Worm (Caenorhabditis elegans): ENCODE data around the gene cyp-33C3.

The cyp-33C3 gene

ce11 chrV:2230912-2231311 is 11.7 kb upstream of the cyp-33C3 start, which contains the start of gene nhr-134:
Gene nhr-134 (plus strand): TSS chrV:2231223.
- TF ChIP-seq tbx-37 (GFP tag; conservative IDR thresholded peaks at IDR 0.05) (no peak), ceh-36 (tag; optimal IDR thresholded peaks at IDR 0.05) (no peak), sea-1 (GFP tag; conservative IDR thresholded peaks at IDR 0.05) (no peak), ama-1 (optimal IDR thresholded peaks at IDR 0.05) (no peak), pes-1 (GFP tag; IDR thresholded peaks at IDR 0.05) (no peak), B0310.2 (tag; optimal IDR thresholded peaks at IDR 0.05) (no peak), aly-1 (tag; optimal IDR thresholded peaks at IDR 0.05) (no peak), ceh-13 (GFP tag; optimal IDR thresholded peaks at IDR 0.05) (no peak), tra-4 (tag; optimal IDR thresholded peaks at IDR 0.05) (no peak), hnd-1 (tag; optimal IDR thresholded peaks at IDR 0.05) (no peak), hmg-4 (GFP tag; optimal IDR thresholded peaks at IDR 0.05) (no peak), scrt-1 (GFP tag; IDR thresholded peaks at IDR 0.05) (no peak), hmbx-1 (tag; optimal IDR thresholded peaks at IDR 0.05) (no peak), flt-1 (GFP tag; IDR thresholded peaks at IDR 0.05) (no peak), tbx-11 (GFP tag; IDR thresholded peaks at IDR 0.05) (no peak), F13C5.2 (tag; optimal IDR thresholded peaks at IDR 0.05) (no peak), ets-7 (tag; optimal IDR thresholded peaks at IDR 0.05) (no peak)

DNA sequence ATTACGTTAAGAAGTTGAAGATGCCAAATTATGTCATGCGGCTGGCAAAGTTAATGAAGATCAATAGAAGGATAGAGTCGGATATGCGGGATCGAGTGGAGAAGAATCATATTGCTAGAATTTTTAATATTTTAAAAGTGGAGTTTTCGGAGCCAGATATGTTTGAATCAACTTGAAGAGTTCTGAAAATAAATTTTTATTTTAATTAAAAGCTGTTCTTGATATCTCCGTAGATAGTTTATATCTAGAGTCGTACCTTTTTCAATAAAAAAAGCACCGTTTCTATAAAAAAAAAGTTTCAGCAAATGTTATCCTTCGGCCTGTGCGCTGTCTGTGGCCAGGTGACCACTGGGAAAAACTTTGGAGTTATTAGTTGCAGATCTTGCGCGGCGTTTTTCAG is 9.4 kb upstream of the cyp-33C3 start, which contains the start of gene nhr-96:
TSS of gene nhr-96 (plus strand) at position 301 of the 400 bp plus-strand sequence.
- TF ChIP-seq hnd-1 (tag; optimal IDR thresholded peaks at IDR 0.05) (no peak), ama-1 (optimal IDR thresholded peaks at IDR 0.05) (no peak), scrt-1 (GFP tag; IDR thresholded peaks at IDR 0.05) (no peak), ets-7 (tag; optimal IDR thresholded peaks at IDR 0.05) (no peak), tbx-37 (GFP tag; conservative IDR thresholded peaks at IDR 0.05) (no peak)

- TF ChIP-seq hmbx-1 (tag; optimal IDR thresholded peaks at IDR 0.05), result no peak
- no peak for TF ChIP-seq tra-4 (tag; optimal IDR thresholded peaks at IDR 0.05)
- TF ChIP-seq flt-1 (GFP tag; IDR thresholded peaks at IDR 0.05), result no peak
- TF ChIP-seq ama-1 (optimal IDR thresholded peaks at IDR 0.05), result no peak
- no peak for TF ChIP-seq sea-1 (GFP tag; conservative IDR thresholded peaks at IDR 0.05)
- no peak for TF ChIP-seq hnd-1 (tag; optimal IDR thresholded peaks at IDR 0.05)
- no peak for TF ChIP-seq ceh-13 (GFP tag; optimal IDR thresholded peaks at IDR 0.05)
- TF ChIP-seq tbx-11 (GFP tag; IDR thresholded peaks at IDR 0.05), result no peak
- no peak for TF ChIP-seq hmg-4 (GFP tag; optimal IDR thresholded peaks at IDR 0.05)
- no peak for TF ChIP-seq scrt-1 (GFP tag; IDR thresholded peaks at IDR 0.05)
- TF ChIP-seq aly-1 (tag; optimal IDR thresholded peaks at IDR 0.05), result no peak
- TF ChIP-seq ceh-36 (tag; optimal IDR thresholded peaks at IDR 0.05), result no peak
- TF ChIP-seq tbx-37 (GFP tag; conservative IDR thresholded peaks at IDR 0.05), result no peak
- no peak for TF ChIP-seq F13C5.2 (tag; optimal IDR thresholded peaks at IDR 0.05)
- TF ChIP-seq pes-1 (GFP tag; IDR thresholded peaks at IDR 0.05), result no peak
- TF ChIP-seq ets-7 (tag; optimal IDR thresholded peaks at IDR 0.05), result no peak
- TF ChIP-seq B0310.2 (tag; optimal IDR thresholded peaks at IDR 0.05), result no peak
Observed at ce11 chrV:2235848-2236247, 6.7 kb upstream of the cyp-33C3 start, which contains the start of gene cyp-33C4. Gene cyp-33C4 (plus strand): TSS chrV:2236140.

- TF ChIP-seq B0310.2 (tag; optimal IDR thresholded peaks at IDR 0.05) (no peak), ets-7 (tag; optimal IDR thresholded peaks at IDR 0.05) (no peak), flt-1 (GFP tag; IDR thresholded peaks at IDR 0.05) (no peak), tbx-11 (GFP tag; IDR thresholded peaks at IDR 0.05) (no peak), sea-1 (GFP tag; conservative IDR thresholded peaks at IDR 0.05) (no peak), pes-1 (GFP tag; IDR thresholded peaks at IDR 0.05) (no peak), F13C5.2 (tag; optimal IDR thresholded peaks at IDR 0.05) (no peak), aly-1 (tag; optimal IDR thresholded peaks at IDR 0.05) (no peak), ceh-36 (tag; optimal IDR thresholded peaks at IDR 0.05) (no peak), hmg-4 (GFP tag; optimal IDR thresholded peaks at IDR 0.05) (no peak), tra-4 (tag; optimal IDR thresholded peaks at IDR 0.05) (no peak), hnd-1 (tag; optimal IDR thresholded peaks at IDR 0.05) (no peak)
Observed at ce11 chrV:2238012-2238411, 4.6 kb upstream of the cyp-33C3 start.

DNA sequence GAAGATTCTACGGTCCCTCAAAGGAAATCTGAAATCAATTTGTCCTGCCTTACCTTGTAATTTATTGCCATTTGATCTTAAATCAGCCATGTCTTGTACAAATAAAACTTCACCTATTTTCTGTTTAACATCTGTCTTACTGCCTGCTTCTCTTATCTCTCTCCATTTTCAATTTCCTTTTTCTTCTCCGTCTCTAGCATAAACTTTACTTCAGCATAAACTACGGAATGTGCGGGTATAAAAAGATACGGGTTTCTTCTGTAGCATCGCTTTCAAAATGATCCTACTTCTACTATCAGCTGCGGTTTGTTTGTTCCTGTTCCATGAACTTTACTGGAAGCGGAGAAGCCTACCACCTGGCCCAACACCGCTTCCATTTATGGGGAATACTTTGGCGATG is 2.2 kb downstream of the cyp-33C3 start, which contains the start of gene cyp-33C5:
TSS of gene cyp-33C5 (plus strand) at position 254 of the 400 bp plus-strand sequence.
- TF ChIP-seq ceh-36 (tag; optimal IDR thresholded peaks at IDR 0.05), result no peak
- no peak for TF ChIP-seq pes-1 (GFP tag; IDR thresholded peaks at IDR 0.05)
- TF ChIP-seq ceh-13 (GFP tag; optimal IDR thresholded peaks at IDR 0.05), result no peak
- TF ChIP-seq tbx-11 (GFP tag; IDR thresholded peaks at IDR 0.05), result no peak
- no peak for TF ChIP-seq flt-1 (GFP tag; IDR thresholded peaks at IDR 0.05)
- no peak for TF ChIP-seq tbx-37 (GFP tag; conservative IDR thresholded peaks at IDR 0.05)
- TF ChIP-seq sea-1 (GFP tag; conservative IDR thresholded peaks at IDR 0.05), result no peak
- no peak for TF ChIP-seq hmbx-1 (tag; optimal IDR thresholded peaks at IDR 0.05)
- no peak for TF ChIP-seq scrt-1 (GFP tag; IDR thresholded peaks at IDR 0.05)
- no peak for TF ChIP-seq hnd-1 (tag; optimal IDR thresholded peaks at IDR 0.05)
- no peak for TF ChIP-seq ets-7 (tag; optimal IDR thresholded peaks at IDR 0.05)
- TF ChIP-seq ama-1 (optimal IDR thresholded peaks at IDR 0.05), result no peak
- no peak for TF ChIP-seq F13C5.2 (tag; optimal IDR thresholded peaks at IDR 0.05)
- TF ChIP-seq aly-1 (tag; optimal IDR thresholded peaks at IDR 0.05), result no peak
- no peak for TF ChIP-seq tra-4 (tag; optimal IDR thresholded peaks at IDR 0.05)
- no peak for TF ChIP-seq B0310.2 (tag; optimal IDR thresholded peaks at IDR 0.05)
- no peak for TF ChIP-seq hmg-4 (GFP tag; optimal IDR thresholded peaks at IDR 0.05)

ce11 chrV:2249310-2249709 is 6.7 kb downstream of the cyp-33C3 start, which contains the start of gene cyp-33C6:
Gene cyp-33C6 (minus strand): TSS chrV:2249410.
- TF ChIP-seq ets-7 (tag; optimal IDR thresholded peaks at IDR 0.05) (no peak), flt-1 (GFP tag; IDR thresholded peaks at IDR 0.05) (no peak)

DNA sequence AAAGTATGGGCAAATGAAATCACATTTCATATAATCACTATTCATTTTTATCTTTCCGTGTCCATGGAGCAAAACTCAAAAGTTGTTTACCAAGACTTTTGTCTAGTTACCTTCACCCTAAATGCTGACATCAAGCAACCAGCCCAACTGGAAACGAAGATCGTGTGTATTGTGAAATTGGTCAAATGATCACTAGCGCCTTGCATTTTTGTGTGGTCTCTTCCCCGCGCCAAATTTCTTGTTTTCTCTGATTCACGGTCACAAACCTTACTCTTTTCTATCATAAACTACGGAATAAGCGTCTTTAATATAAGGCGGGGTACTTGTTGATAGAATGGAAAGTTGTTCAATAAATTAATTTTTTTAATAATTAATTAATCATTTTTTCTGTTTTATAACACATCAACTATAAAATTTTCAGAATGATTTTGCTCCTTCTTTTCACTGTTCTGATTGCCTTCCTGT is 7.6 kb downstream of the cyp-33C3 start, which contains the start of gene cyp-33C7:
TSS of gene cyp-33C7 (plus strand) at position 415 of the 465 bp plus-strand sequence.
- no peak for TF ChIP-seq hnd-1 (tag; optimal IDR thresholded peaks at IDR 0.05)
- TF ChIP-seq hmg-4 (GFP tag; optimal IDR thresholded peaks at IDR 0.05), result no peak
- no peak for TF ChIP-seq ama-1 (optimal IDR thresholded peaks at IDR 0.05)
- no peak for TF ChIP-seq tbx-11 (GFP tag; IDR thresholded peaks at IDR 0.05)
- no peak for TF ChIP-seq pes-1 (GFP tag; IDR thresholded peaks at IDR 0.05)
- TF ChIP-seq ceh-36 (tag; optimal IDR thresholded peaks at IDR 0.05), result no peak
- no peak for TF ChIP-seq F13C5.2 (tag; optimal IDR thresholded peaks at IDR 0.05)
- no peak for TF ChIP-seq scrt-1 (GFP tag; IDR thresholded peaks at IDR 0.05)
- no peak for TF ChIP-seq hmbx-1 (tag; optimal IDR thresholded peaks at IDR 0.05)
- TF ChIP-seq tbx-37 (GFP tag; conservative IDR thresholded peaks at IDR 0.05), result no peak
- no peak for TF ChIP-seq aly-1 (tag; optimal IDR thresholded peaks at IDR 0.05)
- TF ChIP-seq B0310.2 (tag; optimal IDR thresholded peaks at IDR 0.05), result no peak
- TF ChIP-seq flt-1 (GFP tag; IDR thresholded peaks at IDR 0.05), result no peak
- TF ChIP-seq ets-7 (tag; optimal IDR thresholded peaks at IDR 0.05), result no peak
- no peak for TF ChIP-seq ceh-13 (GFP tag; optimal IDR thresholded peaks at IDR 0.05)
- no peak for TF ChIP-seq sea-1 (GFP tag; conservative IDR thresholded peaks at IDR 0.05)
- no peak for TF ChIP-seq tra-4 (tag; optimal IDR thresholded peaks at IDR 0.05)
